Fruit fly (Drosophila melanogaster) whole organism: ENCODE measurements around the gene laf.

Experiments used
- CG8478 ChIP-seq: fragments of >200 bp; optimal IDR thresholded peaks from 2 replicates; lab custom pipeline; 2018; ENCODE audit warnings: inconsistent platforms
- EcR ChIP-seq, 2 experiments: fragments of >200 bp; optimal IDR thresholded peaks; 2 replicates each; lab custom pipeline; 2017; ENCODE audit warnings: missing biosample characterization in 2 of 2, missing genetic modification characterization in 2 of 2, missing genetic modification reagents in 2 of 2
- pan ChIP-seq: fragments of >200 bp; optimal IDR thresholded peaks from 2 replicates; lab custom pipeline; 2017
- usp ChIP-seq: fragments of >200 bp; optimal IDR thresholded peaks from 2 replicates; lab custom pipeline; 2017; ENCODE audit warnings: missing biosample characterization, missing genetic modification characterization, mixed read lengths

dm6 chr3R:4904844-4905243 lies 26.5 kb upstream of the laf start:
- no peak for TF ChIP-seq pan
- no peak for TF ChIP-seq usp (GFP tag; lab: Kevin White, UChicago)
- no peak for TF ChIP-seq EcR (GFP tag; optimal IDR thresholded peaks at IDR 0.05; lab: Kevin White, UChicago)
- no peak for TF ChIP-seq CG8478 (lab: Kevin White, UChicago)
